Fruit fly (Drosophila melanogaster) whole organism, pupa: ENCODE data around the gene Dsp1.

Experiments used
- CG10348 ChIP-seq: fragments of 200-800 bp; sonication (Bioruptor generic); IDR thresholded peaks from 2 replicates; pipeline ENCODE4 v1.3.6; 2022; ENCODE audit warnings: missing biosample characterization, missing genetic modification characterization
- CG12605 ChIP-seq: fragments of 200-800 bp; sonication (Bioruptor generic); IDR thresholded peaks from 2 replicates; pipeline ENCODE4 v1.3.6; 2022; ENCODE audit warnings: missing biosample characterization, missing genetic modification characterization
- CG13204 ChIP-seq: fragments of 200-800 bp; sonication (Bioruptor generic); optimal IDR thresholded peaks from 2 replicates; lab custom pipeline; 2018; ENCODE audit warnings: missing biosample characterization, mild to moderate bottlenecking, missing genetic modification characterization, moderate library complexity
- CG14655 ChIP-seq: fragments of 200-800 bp; sonication (Bioruptor generic); optimal IDR thresholded peaks from 3 replicates; lab custom pipeline; 2017; ENCODE audit warnings: mild to moderate bottlenecking, missing biosample characterization, missing genetic modification reagents, missing genetic modification characterization
- CG15710 ChIP-seq: fragments of 200-800 bp; sonication (Bioruptor generic); optimal IDR thresholded peaks from 2 replicates; lab custom pipeline; 2018; ENCODE audit warnings: missing biosample characterization, mild to moderate bottlenecking, missing genetic modification characterization, moderate library complexity
- CG17806 ChIP-seq: fragments of 200-800 bp; sonication (Bioruptor generic); optimal IDR thresholded peaks from 2 replicates; lab custom pipeline; 2018; ENCODE audit warnings: missing biosample characterization, mild to moderate bottlenecking, missing genetic modification characterization, moderate library complexity
- CG32121 ChIP-seq: fragments of 200-800 bp; sonication (Bioruptor generic); IDR thresholded peaks from 2 replicates; pipeline ENCODE4 v1.3.6; 2022; ENCODE audit warnings: missing biosample characterization, missing genetic modification characterization
- CG34367 ChIP-seq: fragments of 200-800 bp; sonication (Bioruptor generic); optimal IDR thresholded peaks from 2 replicates; lab custom pipeline; 2018; ENCODE audit warnings: missing biosample characterization, mild to moderate bottlenecking, missing genetic modification characterization
- CG4496 ChIP-seq: fragments of 200-800 bp; sonication (Bioruptor generic); IDR thresholded peaks from 3 replicates; pipeline ENCODE4 v1.3.6; 2022; ENCODE audit warnings: missing biosample characterization, missing genetic modification characterization
- CG8159 ChIP-seq: fragments of 200-800 bp; sonication (Bioruptor generic); optimal IDR thresholded peaks from 3 replicates; lab custom pipeline; 2018; ENCODE audit warnings: missing biosample characterization, mild to moderate bottlenecking, missing genetic modification characterization, moderate library complexity
- CG8301 ChIP-seq: fragments of 200-800 bp; sonication (Bioruptor generic); optimal IDR thresholded peaks from 2 replicates; lab custom pipeline; 2018; ENCODE audit warnings: missing biosample characterization, mild to moderate bottlenecking, missing genetic modification characterization
- CG9948 ChIP-seq: fragments of 200-800 bp; sonication (Bioruptor generic); optimal IDR thresholded peaks from 2 replicates; lab custom pipeline; 2018; ENCODE audit warnings: missing biosample characterization, mild to moderate bottlenecking, missing genetic modification characterization, moderate library complexity
- D1 ChIP-seq: fragments of 200-800 bp; sonication (Bioruptor generic); optimal IDR thresholded peaks from 2 replicates; lab custom pipeline; 2018; ENCODE audit warnings: missing biosample characterization, mild to moderate bottlenecking, missing genetic modification characterization, moderate library complexity
- EcR ChIP-seq: fragments of 200-800 bp; sonication (Bioruptor generic); optimal IDR thresholded peaks from 3 replicates; lab custom pipeline; 2019; ENCODE audit warnings: missing biosample characterization, missing genetic modification characterization, mild to moderate bottlenecking, moderate library complexity, missing genetic modification reagents
- Ets98B ChIP-seq: fragments of 200-800 bp; sonication (Bioruptor generic); IDR thresholded peaks from 2 replicates; pipeline ENCODE4 v1.3.6; 2022; ENCODE audit warnings: missing biosample characterization, missing genetic modification characterization
- Pif1A ChIP-seq: fragments of 200-800 bp; sonication (Bioruptor generic); optimal IDR thresholded peaks from 3 replicates; lab custom pipeline; 2016; ENCODE audit warnings: missing biosample characterization, missing genetic modification characterization
- Pif1B ChIP-seq: fragments of 200-800 bp; sonication (Bioruptor generic); optimal IDR thresholded peaks from 3 replicates; lab custom pipeline; 2016; ENCODE audit warnings: missing biosample characterization, missing genetic modification characterization
- Snoo ChIP-seq: fragments of 200-800 bp; sonication (Bioruptor generic); optimal IDR thresholded peaks from 3 replicates; lab custom pipeline; 2017; ENCODE audit warnings: missing biosample characterization, mild to moderate bottlenecking, missing genetic modification characterization, inconsistent platforms
- fd96Ca ChIP-seq: fragments of 200-800 bp; sonication (Bioruptor generic); IDR thresholded peaks from 3 replicates; pipeline ENCODE4 v1.3.6; 2022; ENCODE audit warnings: missing biosample characterization, missing genetic modification characterization
- gl ChIP-seq: fragments of 200-800 bp; sonication (Bioruptor generic); optimal IDR thresholded peaks from 2 replicates; lab custom pipeline; 2018; ENCODE audit warnings: missing biosample characterization, mild to moderate bottlenecking, missing genetic modification characterization
- rn ChIP-seq: fragments of 200-800 bp; sonication (Bioruptor generic); IDR thresholded peaks from 2 replicates; pipeline ENCODE4 v1.3.6; 2022; ENCODE audit warnings: missing biosample characterization, missing genetic modification characterization

The Dsp1 gene

dm6 chrX:16333434-16334141 is at the start of gene Dsp1, which contains the start of gene CG9921:
Dsp1 (plus strand) TSS chrX:16333612.
CG9921 (minus strand) TSS chrX:16333600.
- 0 out of 2 replicates have a peak, but pooled peaks have one; percentile 30 for TF ChIP-seq CG12605
- peak; percentile 35; the same call in 1 of the 2 replicates for TF ChIP-seq Ets98B (GFP tag; lab: Robert Waterston, UW)
- no peak for TF ChIP-seq CG32121 (GFP tag; lab: Robert Waterston, UW)
- TF ChIP-seq CG17806 (tag; lab: Kevin White, UChicago): no peak
- no peak for TF ChIP-seq CG15710 (tag; lab: Kevin White, UChicago)
- no peak for TF ChIP-seq gl (tag; lab: Kevin White, UChicago)
- TF ChIP-seq CG8301 (tag; lab: Kevin White, UChicago): no peak
- TF ChIP-seq Pif1B: no peak
- no peak for TF ChIP-seq Snoo (tag; lab: Kevin White, UChicago)
- TF ChIP-seq CG10348: no peak
- peak; percentile 29; the same call in 1 of the 3 replicates for TF ChIP-seq CG4496 (GFP tag; lab: Robert Waterston, UW)
- no peak for TF ChIP-seq CG13204 (GFP tag; lab: Kevin White, UChicago)
- peak; percentile 54; the same call in 1 of the 3 replicates for TF ChIP-seq fd96Ca (GFP tag; lab: Robert Waterston, UW)
- TF ChIP-seq CG34367 (tag; lab: Kevin White, UChicago): no peak
- no peak for TF ChIP-seq Pif1A
- no peak for TF ChIP-seq D1 (tag; lab: Kevin White, UChicago)
- TF ChIP-seq CG14655 (GFP tag; lab: Kevin White, UChicago): peak; percentile 3
- no peak for TF ChIP-seq CG8159
- TF ChIP-seq EcR: peak; percentile 9
- TF ChIP-seq CG9948 (tag; lab: Kevin White, UChicago): no peak
- TF ChIP-seq rn: no peak

dm6 chrX:16285186-16285585 is 48.2 kb upstream of the Dsp1 start:
- no peak for TF ChIP-seq gl (tag; lab: Kevin White, UChicago)
- peak; percentile 35; the same call in 2 of the 3 replicates for TF ChIP-seq CG4496 (GFP tag; lab: Robert Waterston, UW)
- TF ChIP-seq CG14655 (GFP tag; lab: Kevin White, UChicago): no peak
- TF ChIP-seq Pif1A: no peak
- TF ChIP-seq D1 (tag; lab: Kevin White, UChicago): no peak
- TF ChIP-seq fd96Ca (GFP tag; lab: Robert Waterston, UW): no peak
- TF ChIP-seq CG12605: no peak
- no peak for TF ChIP-seq EcR
- TF ChIP-seq CG15710 (tag; lab: Kevin White, UChicago): no peak
- TF ChIP-seq Ets98B (GFP tag; lab: Robert Waterston, UW): no peak
- TF ChIP-seq CG32121 (GFP tag; lab: Robert Waterston, UW): no peak
- no peak for TF ChIP-seq CG8301 (tag; lab: Kevin White, UChicago)
- TF ChIP-seq Snoo (tag; lab: Kevin White, UChicago): peak; percentile 0
- TF ChIP-seq rn: no peak
- no peak for TF ChIP-seq CG13204 (GFP tag; lab: Kevin White, UChicago)
- no peak for TF ChIP-seq CG34367 (tag; lab: Kevin White, UChicago)
- no peak for TF ChIP-seq CG8159

- TF ChIP-seq Ets98B (GFP tag; lab: Robert Waterston, UW) (0 out of 2 replicates have a peak, but pooled peaks have one; percentile 9), EcR (no peak)
These were observed 47.2 kb upstream of the Dsp1 start, which contains the start of gene UQCR-14 for dm6 chrX:16286083-16286666. UQCR-14 (plus strand) TSS chrX:16286288.

dm6 chrX:16288492-16288964 is 44.9 kb upstream of the Dsp1 start, which contains the start of the genes CG32576 and caz:
CG32576 (minus strand) TSS chrX:16288533.
caz (plus strand) TSS chrX:16288810.
- TF ChIP-seq fd96Ca (GFP tag; lab: Robert Waterston, UW) (no peak), CG15710 (tag; lab: Kevin White, UChicago) (peak; percentile 10), CG4496 (GFP tag; lab: Robert Waterston, UW) (no peak)

- TF ChIP-seq fd96Ca (GFP tag; lab: Robert Waterston, UW): no peak
- TF ChIP-seq CG14655 (GFP tag; lab: Kevin White, UChicago): no peak
- no peak for TF ChIP-seq CG15710 (tag; lab: Kevin White, UChicago)
- no peak for TF ChIP-seq Ets98B (GFP tag; lab: Robert Waterston, UW)
- TF ChIP-seq CG8159: no peak
- no peak for TF ChIP-seq CG34367 (tag; lab: Kevin White, UChicago)
- TF ChIP-seq Pif1B: no peak
- no peak for TF ChIP-seq Snoo (tag; lab: Kevin White, UChicago)
- no peak for TF ChIP-seq CG17806 (tag; lab: Kevin White, UChicago)
- TF ChIP-seq CG8301 (tag; lab: Kevin White, UChicago): no peak
- TF ChIP-seq rn: no peak
- no peak for TF ChIP-seq EcR
- no peak for TF ChIP-seq CG4496 (GFP tag; lab: Robert Waterston, UW)
- no peak for TF ChIP-seq Pif1A
- no peak for TF ChIP-seq CG12605
- TF ChIP-seq gl (tag; lab: Kevin White, UChicago): no peak
- TF ChIP-seq CG32121 (GFP tag; lab: Robert Waterston, UW): no peak
- no peak for TF ChIP-seq D1 (tag; lab: Kevin White, UChicago)
These were observed 44.4 kb upstream of the Dsp1 start for dm6 chrX:16288999-16289398.
